Fruit fly (Drosophila melanogaster): ENCODE data around the gene Mat89Ba.

The Mat89Ba gene

DNA sequence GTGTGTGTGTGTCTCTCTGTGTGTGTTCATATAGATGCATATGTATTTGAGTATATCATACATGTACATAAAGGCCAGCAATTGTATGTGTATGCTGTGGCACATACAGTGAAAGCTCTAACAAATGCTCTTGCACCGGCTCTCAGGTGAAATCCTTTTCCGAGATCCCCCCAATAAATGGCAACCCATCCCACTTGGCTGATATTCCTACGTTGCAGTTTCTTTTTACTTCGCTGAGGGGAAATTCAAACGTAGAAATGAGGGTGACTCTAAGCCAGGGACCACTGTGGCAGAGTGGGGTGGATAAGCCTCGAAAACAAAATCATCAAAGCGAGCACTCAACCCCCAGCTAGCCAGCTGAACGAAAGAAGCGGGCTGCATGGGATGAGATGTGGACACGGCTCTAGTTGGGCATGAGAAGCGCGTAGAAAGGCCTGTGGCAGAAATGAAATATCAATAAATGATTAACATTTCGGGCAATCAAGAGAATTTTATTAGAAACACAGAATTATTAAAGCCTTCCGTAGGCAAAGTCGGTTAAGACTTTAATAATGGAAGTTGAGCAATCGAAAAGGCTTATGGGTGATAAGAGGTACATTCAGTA, 49.8 kb downstream of the Mat89Ba start (continued):
- TF ChIP-seq CG11247 (GFP tag; IDR thresholded peaks at IDR 0.05) (peak; percentile 99), eyg (GFP tag; optimal IDR thresholded peaks at IDR 0.05) (peak; percentile 99), ato (GFP tag; IDR thresholded peaks at IDR 0.05; ENCODE audit: partially characterized antibody) (no peak), Sry-β (GFP tag; optimal IDR thresholded peaks at IDR 0.05) (peak; percentile 78), CG2202 (tag; optimal IDR thresholded peaks at IDR 0.05) (peak; percentile 98), cwo (GFP tag; optimal IDR thresholded peaks at IDR 0.05) (peak; percentile 98), salm (tag; optimal IDR thresholded peaks at IDR 0.05) (peak; percentile 99), CG12299 (tag; optimal IDR thresholded peaks at IDR 0.05) (peak; percentile 99), CG13424 (tag; optimal IDR thresholded peaks at IDR 0.05) (peak; percentile 98), Neu2 (GFP tag; optimal IDR thresholded peaks at IDR 0.05; ENCODE audit: borderline replicate concordance) (peak; percentile 96), CG2120 (GFP tag; optimal IDR thresholded peaks at IDR 0.05) (peak; percentile 99), Ets65A (GFP tag) (peak; percentile 100), vvl (GFP tag; IDR thresholded peaks at IDR 0.05) (peak; percentile 100), CG7839 (tag; optimal IDR thresholded peaks at IDR 0.05) (peak; percentile 100), H15 (GFP tag; IDR thresholded peaks at IDR 0.05) (peak; percentile 100), dan (GFP tag; IDR thresholded peaks at IDR 0.05) (peak; percentile 99), pita (GFP tag; optimal IDR thresholded peaks at IDR 0.05) (no peak), CG15269 (tag; optimal IDR thresholded peaks at IDR 0.05) (peak; percentile 99), crp (GFP tag; optimal IDR thresholded peaks at IDR 0.05) (peak in 1 of 2 experiments; percentile 76), fu2 (GFP tag; optimal IDR thresholded peaks at IDR 0.05) (peak; percentile 99), sc (optimal IDR thresholded peaks at IDR 0.05) (no peak), sc (GFP tag; optimal IDR thresholded peaks at IDR 0.05) (peak; percentile 98), Ravus (GFP tag; IDR thresholded peaks at IDR 0.05) (peak; percentile 99), Nf-YB (GFP tag; optimal IDR thresholded peaks at IDR 0.05) (peak; percentile 83), exex (tag; optimal IDR thresholded peaks at IDR 0.05) (peak; percentile 94), trem (tag; optimal IDR thresholded peaks at IDR 0.05) (peak; percentile 96), sisA (GFP tag; IDR thresholded peaks at IDR 0.05) (peak; percentile 100), cg (GFP tag; optimal IDR thresholded peaks at IDR 0.05) (peak; percentile 99), kah (GFP tag; optimal IDR thresholded peaks at IDR 0.05) (peak; percentile 97), sna (GFP tag; IDR thresholded peaks at IDR 0.05; ENCODE audit: partially characterized antibody) (no peak), disco-r (GFP tag; optimal IDR thresholded peaks at IDR 0.05) (peak; percentile 99), CoRest (tag; optimal IDR thresholded peaks at IDR 0.05) (peak; percentile 98), CG14965 (GFP tag; optimal IDR thresholded peaks at IDR 0.05; ENCODE audit: borderline replicate concordance) (peak; percentile 94), tup (GFP tag; optimal IDR thresholded peaks at IDR 0.05) (peak; percentile 99), danr (GFP tag; IDR thresholded peaks at IDR 0.05) (peak; percentile 99), so (GFP tag; IDR thresholded peaks at IDR 0.05) (peak; percentile 100), cad (GFP tag; optimal IDR thresholded peaks at IDR 0.05) (no peak), pb (GFP tag; optimal IDR thresholded peaks at IDR 0.05) (peak; percentile 100), Scr (GFP tag; IDR thresholded peaks at IDR 0.05; ENCODE audit: partially characterized antibody) (peak; percentile 19), pzg (GFP tag; optimal IDR thresholded peaks at IDR 0.05) (peak; percentile 48), Asciz (GFP tag; optimal IDR thresholded peaks at IDR 0.05) (peak; percentile 99), CG7271 (tag; optimal IDR thresholded peaks at IDR 0.05) (peak; percentile 92), ATbp (GFP tag; optimal IDR thresholded peaks at IDR 0.05) (peak; percentile 100), h (optimal IDR thresholded peaks at IDR 0.05) (no peak), CG42726 (GFP tag; IDR thresholded peaks at IDR 0.05; ENCODE audit: partially characterized antibody) (peak; percentile 36; the same call in 1 of the 2 replicates), grau (tag; optimal IDR thresholded peaks at IDR 0.05) (peak; percentile 100), cas (GFP tag; IDR thresholded peaks at IDR 0.05) (peak; percentile 97), gce (GFP tag; IDR thresholded peaks at IDR 0.05) (peak; percentile 99), Bteb2 (GFP tag; optimal IDR thresholded peaks at IDR 0.05) (peak; percentile 98), stwl (tag; optimal IDR thresholded peaks at IDR 0.05) (peak; percentile 69)
